Fruit fly (Drosophila melanogaster) Kc167 (cell line): ENCODE measurements around the gene Naa60.

Source experiments
- Sin3A ChIP-seq: fragments of >200 bp; optimal IDR thresholded peaks from 2 replicates; lab custom pipeline; 2018; ENCODE audit warnings: missing external identifiers
- ttk ChIP-seq: sonication (Bioruptor generic); optimal IDR thresholded peaks from 2 replicates; lab custom pipeline; 2017; ENCODE audit warnings: missing external identifiers

DNA sequence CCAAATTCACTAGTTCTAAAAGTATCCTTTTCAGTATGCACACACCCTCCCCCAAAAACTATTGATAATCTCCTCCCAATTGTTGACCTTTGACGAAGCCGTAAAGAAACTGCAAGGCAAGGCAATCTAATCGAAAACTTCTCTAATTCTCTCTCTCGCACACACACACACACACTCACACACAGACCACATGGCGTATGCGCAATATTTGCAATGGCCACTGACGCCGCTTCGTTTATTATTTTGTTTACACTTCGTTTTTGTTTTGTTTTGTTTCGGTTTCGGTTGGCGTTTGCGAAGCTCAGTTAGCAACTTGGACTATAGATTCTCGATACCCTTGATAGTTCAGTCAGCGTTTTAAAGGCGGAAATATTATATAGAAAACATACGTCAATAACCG, 36.9 kb upstream of the Naa60 start:
- TF ChIP-seq Sin3A (no peak), ttk (no peak)
